Worm (Caenorhabditis elegans) whole organism, mixed stage, embryonic: ENCODE results near the gene F07C4.11.

Experiments used
- M03D4.4 ChIP-seq: sonication (generic microtip); optimal IDR thresholded peaks from 2 replicates; lab custom pipeline; 2017; ENCODE audit warnings: mild to moderate bottlenecking, missing genetic modification characterization, missing compliant biosample characterization
- ceh-39 ChIP-seq: fragments of 150-350 bp; optimal IDR thresholded peaks from 2 replicates; lab custom pipeline; 2014; ENCODE audit warnings: missing biosample characterization, missing genetic modification characterization
- ces-1 ChIP-seq: fragments of 150-350 bp; optimal IDR thresholded peaks from 2 replicates; lab custom pipeline; 2014; ENCODE audit warnings: missing biosample characterization, missing genetic modification reagents, missing genetic modification characterization
- elt-3 ChIP-seq: fragments of 150-350 bp; optimal IDR thresholded peaks from 2 replicates; lab custom pipeline; 2014; ENCODE audit warnings: missing biosample characterization, missing genetic modification characterization
- ham-2 ChIP-seq: fragments of 200-800 bp; sonication (Bioruptor generic); optimal IDR thresholded peaks from 2 replicates; lab custom pipeline; 2018; ENCODE audit warnings: mild to moderate bottlenecking, missing genetic modification characterization, missing compliant biosample characterization
- nhr-237 ChIP-seq: fragments of 150-350 bp; optimal IDR thresholded peaks from 2 replicates; lab custom pipeline; 2014; ENCODE audit warnings: missing biosample characterization, missing genetic modification characterization
- nhr-76 ChIP-seq: sonication (generic microtip); optimal IDR thresholded peaks from 2 replicates; lab custom pipeline; 2017; ENCODE audit warnings: missing biosample characterization, missing genetic modification characterization
- sem-2 ChIP-seq: fragments of 200-800 bp; sonication (Bioruptor generic); optimal IDR thresholded peaks from 2 replicates; lab custom pipeline; 2018; ENCODE audit warnings: mild to moderate bottlenecking, missing genetic modification characterization, missing compliant biosample characterization
- unc-120 ChIP-seq: sonication (generic microtip); optimal IDR thresholded peaks from 2 replicates; lab custom pipeline; 2017; ENCODE audit warnings: missing genetic modification characterization, missing compliant biosample characterization; ENCODE audit not compliant: poor library complexity, severe bottlenecking
- ztf-11 ChIP-seq: fragments of 150-350 bp; optimal IDR thresholded peaks from 2 replicates; lab custom pipeline; 2014; ENCODE audit warnings: missing biosample characterization, missing genetic modification characterization

DNA sequence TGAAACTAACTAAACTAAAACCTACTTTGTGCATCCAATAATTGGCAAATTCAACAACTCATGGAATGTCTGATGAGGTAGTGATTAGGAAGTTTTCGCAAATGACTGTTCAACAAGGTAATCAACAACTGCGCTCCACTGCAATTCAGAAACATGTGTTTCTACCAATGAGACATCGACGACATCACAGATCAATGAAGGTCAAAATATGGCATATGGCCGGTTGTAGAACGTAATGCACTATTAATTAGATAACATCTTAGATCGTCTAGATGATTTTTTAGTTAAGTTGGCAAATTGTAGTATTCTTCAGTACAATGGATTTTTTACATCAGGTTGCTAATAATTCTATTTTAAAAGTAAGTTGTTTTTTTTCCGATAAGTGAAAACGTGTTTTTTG lies 42.9 kb upstream of the F07C4.11 start, which contains the start of the genes nhr-94 and nhr-152:
- TF ChIP-seq unc-120 (tag; lab: Kevin White, UChicago) (no peak), ham-2 (GFP tag; lab: Kevin White, UChicago) (no peak), ces-1 (GFP tag; lab: Kevin White, UChicago) (no peak), nhr-76 (tag; lab: Kevin White, UChicago) (no peak), ceh-39 (tag; lab: Kevin White, UChicago) (no peak), sem-2 (no peak), nhr-237 (tag; lab: Kevin White, UChicago) (no peak), M03D4.4 (tag; lab: Kevin White, UChicago) (no peak), elt-3 (no peak), ztf-11 (no peak)
